Fruit fly (Drosophila melanogaster): ENCODE measurements around the gene COX5BL.

COX5BL gene

dm6 chr2L:6601018-6601505, 41.8 kb downstream of the COX5BL start, which contains the start of gene Dpp10 (continued):
- peak; percentile 91 for TF ChIP-seq ems (GFP tag; optimal IDR thresholded peaks at IDR 0.05)
- peak; percentile 64 for TF ChIP-seq CG10267 (tag; optimal IDR thresholded peaks at IDR 0.05)
- peak; percentile 85 for TF ChIP-seq CG15514 (GFP tag; optimal IDR thresholded peaks at IDR 0.05)
- no peak for TF ChIP-seq CG42726 (GFP tag; IDR thresholded peaks at IDR 0.05; ENCODE audit: partially characterized antibody)
- peak; percentile 87 for TF ChIP-seq Hr3 (GFP tag; optimal IDR thresholded peaks at IDR 0.05)
- TF ChIP-seq Dll (GFP tag; IDR thresholded peaks at IDR 0.05; ENCODE audit: partially characterized antibody) = no peak
- TF ChIP-seq CG2712 (tag; optimal IDR thresholded peaks at IDR 0.05) = peak; percentile 73
- no peak; the same call in 1 of the 2 replicates for TF ChIP-seq amos (GFP tag; IDR thresholded peaks at IDR 0.05; ENCODE audit: partially characterized antibody)
- peak; percentile 92 for TF ChIP-seq Xrp1 (GFP tag; IDR thresholded peaks at IDR 0.05)
- peak; percentile 35; the same call in 1 of the 3 replicates for TF ChIP-seq HLH4C (GFP tag; IDR thresholded peaks at IDR 0.05; ENCODE audit: partially characterized antibody)
- TF ChIP-seq da (GFP tag; optimal IDR thresholded peaks at IDR 0.05) = no peak
- TF ChIP-seq emc (GFP tag; optimal IDR thresholded peaks at IDR 0.05) = peak; percentile 83
- TF ChIP-seq hbn (GFP tag; IDR thresholded peaks at IDR 0.05; ENCODE audit: partially characterized antibody) = no peak
- TF ChIP-seq CoRest (tag; optimal IDR thresholded peaks at IDR 0.05) = peak; percentile 91
- TF ChIP-seq slbo (GFP tag; IDR thresholded peaks at IDR 0.05) = peak; percentile 99
- peak; percentile 71 for TF ChIP-seq dati (GFP tag; IDR thresholded peaks at IDR 0.05)
- TF ChIP-seq cad (GFP tag; optimal IDR thresholded peaks at IDR 0.05) = no peak
- peak; percentile 55 for TF ChIP-seq CG4617 (GFP tag; optimal IDR thresholded peaks at IDR 0.05; ENCODE audit: borderline replicate concordance)
- TF ChIP-seq CG5953 (GFP tag; IDR thresholded peaks at IDR 0.05) = peak; percentile 86
- peak; percentile 83 for TF ChIP-seq CG12104 (GFP tag; optimal IDR thresholded peaks at IDR 0.05)
- TF ChIP-seq jumu (GFP tag; optimal IDR thresholded peaks at IDR 0.05) = peak; percentile 66
- peak; percentile 41 for TF ChIP-seq Usf (GFP tag; optimal IDR thresholded peaks at IDR 0.05)
- TF ChIP-seq Opbp (GFP tag; IDR thresholded peaks at IDR 0.05; ENCODE audit: partially characterized antibody) = no peak
- peak; percentile 95 for TF ChIP-seq CG15269 (tag; optimal IDR thresholded peaks at IDR 0.05)
- peak; percentile 98 for TF ChIP-seq Ada2b (GFP tag; IDR thresholded peaks at IDR 0.05)
- TF ChIP-seq CG6765 (GFP tag; optimal IDR thresholded peaks at IDR 0.05) = peak; percentile 85
- peak; percentile 91 for TF ChIP-seq CG12659 (GFP tag; optimal IDR thresholded peaks at IDR 0.05)
- peak; percentile 86 for TF ChIP-seq CG12219 (GFP tag; optimal IDR thresholded peaks at IDR 0.05)
- peak; percentile 87 for TF ChIP-seq CG4854 (GFP tag; optimal IDR thresholded peaks at IDR 0.05)
- TF ChIP-seq NC2β (GFP tag; optimal IDR thresholded peaks at IDR 0.05) = peak; percentile 80
- 0 out of 2 replicates have a peak, but pooled peaks have one; percentile 15 for TF ChIP-seq bbx (GFP tag; IDR thresholded peaks at IDR 0.05; ENCODE audit: partially characterized antibody)
- TF ChIP-seq CG2199 (GFP tag; IDR thresholded peaks at IDR 0.05) = no peak; the same call in 2 of the 3 replicates
- TF ChIP-seq pita (GFP tag; optimal IDR thresholded peaks at IDR 0.05) = no peak
- TF ChIP-seq Side (GFP tag; optimal IDR thresholded peaks at IDR 0.05) = peak; percentile 0
- TF ChIP-seq CG9437 (GFP tag; optimal IDR thresholded peaks at IDR 0.05) = peak; percentile 82
- TF ChIP-seq CG5180 (GFP tag; optimal IDR thresholded peaks at IDR 0.05) = peak; percentile 74
- peak; percentile 77 for TF ChIP-seq Mad (GFP tag; optimal IDR thresholded peaks at IDR 0.05)
- TF ChIP-seq Tbp (GFP tag; optimal IDR thresholded peaks at IDR 0.05) = no peak
- TF ChIP-seq CG4282 (GFP tag; optimal IDR thresholded peaks at IDR 0.05) = peak; percentile 77
- peak; percentile 93 for TF ChIP-seq bowl (GFP tag; IDR thresholded peaks at IDR 0.05)
- TF ChIP-seq CkIIα-i1 (GFP tag; IDR thresholded peaks at IDR 0.05) = peak; percentile 81
- TF ChIP-seq Vsx1 (GFP tag; optimal IDR thresholded peaks at IDR 0.05) = peak; percentile 69
- TF ChIP-seq pb (GFP tag; optimal IDR thresholded peaks at IDR 0.05) = peak; percentile 75
- peak in 1 of 2 experiments; percentile 86 for TF ChIP-seq eve (GFP tag; optimal IDR thresholded peaks at IDR 0.05)
- peak; percentile 60 for TF ChIP-seq salm (tag; optimal IDR thresholded peaks at IDR 0.05)
- peak; percentile 78 for TF ChIP-seq CG1603 (tag; optimal IDR thresholded peaks at IDR 0.05)
- peak; percentile 38; the same call in 1 of the 2 replicates for TF ChIP-seq CG4360 (GFP tag; IDR thresholded peaks at IDR 0.05)
- no peak for TF ChIP-seq hb (GFP tag; IDR thresholded peaks at IDR 0.05; ENCODE audit: partially characterized antibody)
- TF ChIP-seq Rfx (GFP tag; IDR thresholded peaks at IDR 0.05) = peak; percentile 99
- peak; percentile 96 for TF ChIP-seq rib (GFP tag; IDR thresholded peaks at IDR 0.05)
